Worm (Caenorhabditis elegans) whole organism, midembryonic: ENCODE results near the gene W01A11.1.

Source experiments
- T22C8.4 ChIP-seq: fragments of 200-800 bp; sonication (Bioruptor generic); IDR thresholded peaks from 2 replicates; pipeline ENCODE4 v1.3.6; 2022; ENCODE audit warnings: missing genetic modification characterization, missing compliant biosample characterization
- cog-1 ChIP-seq: sonication (generic microtip); optimal IDR thresholded peaks from 2 replicates; lab custom pipeline; 2016; ENCODE audit warnings: missing genetic modification characterization, missing compliant biosample characterization
- flt-1 ChIP-seq: fragments of 200-800 bp; sonication (Bioruptor generic); IDR thresholded peaks from 2 replicates; pipeline ENCODE4 v1.3.6; 2022; ENCODE audit warnings: missing genetic modification characterization, missing compliant biosample characterization
- klf-2 ChIP-seq: fragments of 200-800 bp; sonication (Bioruptor generic); conservative IDR thresholded peaks from 2 replicates; pipeline ENCODE4 v1.3.6; 2022; ENCODE audit warnings: missing genetic modification reagents, missing genetic modification characterization, missing compliant biosample characterization
- med-1 ChIP-seq: sonication (generic microtip); optimal IDR thresholded peaks from 2 replicates; lab custom pipeline; 2017; ENCODE audit warnings: missing genetic modification characterization, mild to moderate bottlenecking, missing compliant biosample characterization, antibody characterized with exemption, missing genetic modification reagents; ENCODE audit not compliant: insufficient read depth
- ref-1 ChIP-seq: fragments of 200-800 bp; sonication (Bioruptor generic); conservative IDR thresholded peaks from 2 replicates; pipeline ENCODE4 v1.3.6; 2022; ENCODE audit warnings: missing genetic modification reagents, missing genetic modification characterization, missing compliant biosample characterization
- tab-1 ChIP-seq: fragments of 200-800 bp; sonication (Bioruptor generic); IDR thresholded peaks from 2 replicates; pipeline ENCODE4 v1.3.6; 2022; ENCODE audit warnings: missing genetic modification characterization, missing compliant biosample characterization
- ztf-23 ChIP-seq: fragments of 200-800 bp; sonication (Bioruptor generic); IDR thresholded peaks from 2 replicates; pipeline ENCODE4 v1.3.6; 2022; ENCODE audit warnings: missing genetic modification reagents, missing genetic modification characterization, missing compliant biosample characterization
- ztf-29 ChIP-seq: fragments of 200-800 bp; sonication (Bioruptor generic); IDR thresholded peaks from 2 replicates; pipeline ENCODE4 v1.3.6; 2022; ENCODE audit warnings: missing genetic modification reagents, missing genetic modification characterization, missing compliant biosample characterization

W01A11.1 gene

DNA sequence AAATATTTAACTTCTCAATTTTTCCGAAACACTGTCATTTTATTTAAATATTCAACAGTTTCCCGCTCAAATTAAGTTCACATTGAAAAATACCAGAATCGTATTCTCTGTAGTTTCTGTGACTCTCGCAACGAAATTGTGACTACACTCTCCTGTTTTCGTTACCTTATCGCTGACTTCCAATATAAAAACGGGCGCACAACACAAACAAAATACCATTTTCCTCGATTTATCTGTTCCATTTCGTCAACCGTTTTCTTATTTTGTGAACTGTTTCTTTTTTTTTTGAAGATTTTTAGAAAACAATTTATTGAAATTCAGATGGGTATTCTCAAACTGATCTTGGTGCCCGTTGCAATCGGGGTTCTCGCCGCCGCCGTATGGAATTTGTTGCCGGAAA is at the start of gene W01A11.1:
TSS of gene W01A11.1 (plus strand) at position 322 of the 400 bp plus-strand sequence.
- TF ChIP-seq flt-1 (GFP tag; lab: Robert Waterston, UW) (no peak), ref-1 (GFP tag; lab: Robert Waterston, UW) (no peak), tab-1 (GFP tag; lab: Robert Waterston, UW) (no peak), med-1 (GFP tag; lab: Kevin White, UChicago) (no peak), T22C8.4 (GFP tag; lab: Robert Waterston, UW) (no peak), klf-2 (GFP tag; lab: Robert Waterston, UW) (no peak), ztf-23 (GFP tag; lab: Robert Waterston, UW) (no peak), ztf-29 (GFP tag; lab: Robert Waterston, UW) (no peak), cog-1 (no peak)

DNA sequence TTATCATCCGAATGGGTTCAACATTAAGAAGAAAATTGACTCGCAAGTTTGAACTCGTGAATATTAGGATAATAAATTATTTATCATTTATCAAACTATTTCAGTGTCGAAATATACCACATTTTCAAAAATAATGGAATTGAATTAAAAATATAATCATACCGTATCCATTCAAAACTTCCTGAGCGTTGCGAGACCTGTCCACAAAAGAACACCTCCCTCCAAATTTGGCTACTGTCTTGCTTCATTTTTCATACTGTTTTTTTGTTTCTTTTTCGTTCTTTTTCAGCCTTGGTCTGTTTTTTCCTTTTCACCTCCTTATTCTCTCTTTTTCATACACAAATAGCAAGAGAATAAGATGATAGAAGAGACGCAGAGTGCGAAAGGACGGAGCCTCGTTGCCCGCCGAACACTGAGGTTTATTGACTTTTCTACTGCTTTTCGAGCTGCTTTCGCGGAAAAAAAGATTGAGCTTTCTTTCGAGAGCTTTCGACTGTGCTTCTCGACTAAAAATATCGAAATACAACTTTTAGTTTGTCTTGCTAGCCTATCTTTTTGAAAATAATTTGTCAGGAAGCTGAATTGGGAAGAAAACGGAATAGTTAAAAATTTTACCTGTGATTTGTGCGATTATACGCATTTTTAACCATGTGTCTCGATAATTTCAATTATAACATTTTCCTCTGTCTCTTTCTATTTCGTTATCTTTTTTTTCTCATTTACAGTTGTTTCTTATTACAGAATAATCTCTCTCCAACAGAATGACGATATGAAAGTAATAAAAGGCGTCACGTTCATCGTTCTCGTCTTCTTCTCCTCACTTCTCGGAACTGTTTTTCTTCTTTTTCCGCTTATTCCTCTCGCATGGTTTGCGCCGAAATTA is 48.7 kb upstream of the W01A11.1 start, which contains the start of gene acl-8:
TSS of gene acl-8 (plus strand) at position 742 of the 883 bp plus-strand sequence.
- 0 out of 2 replicates have a peak, but pooled peaks have one; percentile 9 for TF ChIP-seq ztf-23 (GFP tag; lab: Robert Waterston, UW)
- no peak for TF ChIP-seq T22C8.4 (GFP tag; lab: Robert Waterston, UW)
- TF ChIP-seq med-1 (GFP tag; lab: Kevin White, UChicago), result no peak
- TF ChIP-seq ref-1 (GFP tag; lab: Robert Waterston, UW), result no peak

DNA sequence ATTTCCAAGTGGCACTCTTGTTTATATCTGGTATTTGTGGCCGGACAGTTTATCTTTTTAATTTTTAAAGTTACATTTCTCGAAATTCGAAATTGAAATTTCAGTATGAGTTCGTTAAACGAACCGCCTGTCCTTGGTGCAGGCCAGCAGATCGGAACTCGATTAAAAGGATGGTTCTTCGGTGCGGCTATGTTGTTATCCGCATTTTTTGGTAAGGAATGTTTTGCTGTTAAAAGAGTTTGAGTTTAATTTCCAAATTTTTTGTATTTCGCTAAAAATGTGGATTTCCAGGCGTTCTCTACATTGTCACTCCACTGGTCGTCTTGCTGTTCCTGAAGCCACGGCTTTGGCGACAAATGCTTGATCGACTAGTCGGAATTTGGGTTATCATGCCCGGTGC is 45.9 kb upstream of the W01A11.1 start, which contains the start of gene acl-9:
TSS of gene acl-9 (plus strand) at position 105 of the 400 bp plus-strand sequence.
- no peak for TF ChIP-seq cog-1
- no peak for TF ChIP-seq klf-2 (GFP tag; lab: Robert Waterston, UW)
- TF ChIP-seq tab-1 (GFP tag; lab: Robert Waterston, UW), result no peak
- TF ChIP-seq ztf-23 (GFP tag; lab: Robert Waterston, UW), result no peak
- no peak for TF ChIP-seq ztf-29 (GFP tag; lab: Robert Waterston, UW)
- TF ChIP-seq T22C8.4 (GFP tag; lab: Robert Waterston, UW), result no peak
- no peak for TF ChIP-seq flt-1 (GFP tag; lab: Robert Waterston, UW)
- TF ChIP-seq ref-1 (GFP tag; lab: Robert Waterston, UW), result no peak
- TF ChIP-seq med-1 (GFP tag; lab: Kevin White, UChicago), result no peak

DNA sequence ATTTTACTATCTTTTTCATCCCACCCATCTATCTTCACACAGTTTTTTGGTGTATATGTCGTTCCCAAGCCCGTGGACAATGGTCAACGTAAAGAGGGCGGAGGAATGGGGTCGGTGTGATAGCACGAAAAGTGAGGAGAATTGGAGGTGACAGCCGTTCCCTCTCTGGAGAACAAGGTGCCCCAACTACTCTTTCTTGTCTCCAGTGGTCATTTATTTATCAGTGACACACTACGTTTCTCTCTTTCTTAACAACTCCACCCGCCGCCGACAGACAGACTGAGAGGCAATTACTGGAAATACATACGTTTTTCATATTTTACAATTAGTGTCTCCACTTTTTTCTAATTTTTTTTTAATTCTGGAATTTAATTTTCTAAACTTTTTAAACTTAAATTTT is 42.1 kb upstream of the W01A11.1 start:
- TF ChIP-seq tab-1 (GFP tag; lab: Robert Waterston, UW) (no peak), flt-1 (GFP tag; lab: Robert Waterston, UW) (no peak), med-1 (GFP tag; lab: Kevin White, UChicago) (no peak), ztf-29 (GFP tag; lab: Robert Waterston, UW) (no peak), T22C8.4 (GFP tag; lab: Robert Waterston, UW) (no peak), cog-1 (no peak), ref-1 (GFP tag; lab: Robert Waterston, UW) (no peak), klf-2 (GFP tag; lab: Robert Waterston, UW) (no peak), ztf-23 (GFP tag; lab: Robert Waterston, UW) (no peak)

- TF ChIP-seq flt-1 (GFP tag; lab: Robert Waterston, UW) (no peak), med-1 (GFP tag; lab: Kevin White, UChicago) (no peak), ztf-29 (GFP tag; lab: Robert Waterston, UW) (no peak), tab-1 (GFP tag; lab: Robert Waterston, UW) (no peak), ref-1 (GFP tag; lab: Robert Waterston, UW) (no peak), klf-2 (GFP tag; lab: Robert Waterston, UW) (no peak), ztf-23 (GFP tag; lab: Robert Waterston, UW) (no peak), T22C8.4 (GFP tag; lab: Robert Waterston, UW) (no peak), cog-1 (no peak)
Observed at ce11 chrV:6458302-6458998, 40.6 kb upstream of the W01A11.1 start.

ce11 chrV:6461250-6461649 is 37.8 kb upstream of the W01A11.1 start:
- TF ChIP-seq T22C8.4 (GFP tag; lab: Robert Waterston, UW) (no peak), cog-1 (no peak), flt-1 (GFP tag; lab: Robert Waterston, UW) (no peak), ref-1 (GFP tag; lab: Robert Waterston, UW) (no peak), ztf-29 (GFP tag; lab: Robert Waterston, UW) (no peak), ztf-23 (GFP tag; lab: Robert Waterston, UW) (no peak), klf-2 (GFP tag; lab: Robert Waterston, UW) (no peak)

- TF ChIP-seq T22C8.4 (GFP tag; lab: Robert Waterston, UW) (no peak), ztf-29 (GFP tag; lab: Robert Waterston, UW) (no peak), klf-2 (GFP tag; lab: Robert Waterston, UW) (no peak), med-1 (GFP tag; lab: Kevin White, UChicago) (no peak), flt-1 (GFP tag; lab: Robert Waterston, UW) (no peak), tab-1 (GFP tag; lab: Robert Waterston, UW) (no peak), ztf-23 (GFP tag; lab: Robert Waterston, UW) (no peak), ref-1 (GFP tag; lab: Robert Waterston, UW) (no peak), cog-1 (no peak)
Observed at ce11 chrV:6462606-6463005, 36.4 kb upstream of the W01A11.1 start.

DNA sequence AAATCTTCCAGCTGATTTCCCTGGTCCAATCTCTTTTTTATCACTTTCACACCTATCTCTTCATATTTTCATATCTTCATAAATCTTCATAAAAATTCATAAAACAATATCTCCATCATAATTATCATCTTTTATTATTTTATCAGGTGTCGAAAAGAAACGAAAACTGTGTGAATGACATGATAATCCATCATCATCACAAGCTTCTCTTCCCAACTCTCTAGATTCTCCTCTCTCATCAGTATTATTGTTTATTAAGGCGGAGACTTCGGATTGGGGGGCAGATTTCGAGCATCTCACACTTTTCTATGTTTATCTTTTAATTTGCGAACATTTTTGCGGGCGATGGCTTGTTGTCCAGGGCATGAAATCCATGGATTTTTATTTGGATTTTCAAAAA is 34.8 kb upstream of the W01A11.1 start:
- TF ChIP-seq T22C8.4 (GFP tag; lab: Robert Waterston, UW), result no peak
- no peak for TF ChIP-seq klf-2 (GFP tag; lab: Robert Waterston, UW)
- TF ChIP-seq tab-1 (GFP tag; lab: Robert Waterston, UW), result no peak
- no peak for TF ChIP-seq cog-1
